Worm (Caenorhabditis elegans): ENCODE results near the gene frpr-16.

DNA sequence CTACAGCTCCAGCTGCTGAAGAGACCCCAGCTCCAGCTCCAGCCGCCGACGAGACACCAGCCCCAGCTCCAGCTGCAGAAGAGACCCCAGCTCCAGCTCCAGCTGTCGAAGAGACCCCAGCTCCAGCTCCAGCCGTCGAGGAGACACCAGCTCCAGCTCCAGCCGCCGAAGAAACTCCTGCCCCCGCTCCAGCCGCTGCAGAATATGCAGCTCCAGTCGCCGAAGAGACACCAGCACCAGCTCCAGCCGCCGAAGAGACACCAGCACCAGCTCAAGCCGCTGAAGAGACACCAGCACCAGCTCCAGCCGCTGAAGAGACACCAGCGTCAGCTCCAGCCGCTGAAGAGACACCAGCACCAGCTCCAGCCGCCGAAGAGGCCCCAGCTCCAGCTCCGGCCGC lies 8.4 kb downstream of the frpr-16 start:
- TF ChIP-seq ama-1 (optimal IDR thresholded peaks at IDR 0.05) (no peak), ceh-9 (tag; optimal IDR thresholded peaks at IDR 0.05) (no peak), fkh-10 (GFP tag; optimal IDR thresholded peaks at IDR 0.05) (no peak), hlh-15 (tag; optimal IDR thresholded peaks at IDR 0.05) (no peak), pqm-1 (tag; optimal IDR thresholded peaks at IDR 0.05) (no peak), nhr-232 (tag; optimal IDR thresholded peaks at IDR 0.05) (no peak), unc-3 (GFP tag; conservative IDR thresholded peaks at IDR 0.05) (no peak), unc-3 (tag; optimal IDR thresholded peaks at IDR 0.05) (no peak), nhr-11 (tag; optimal IDR thresholded peaks at IDR 0.05) (no peak), pha-4 (tag; optimal IDR thresholded peaks at IDR 0.05) (no peak), C38D4.7 (GFP tag; optimal IDR thresholded peaks at IDR 0.05) (no peak), nfya-1 (tag; optimal IDR thresholded peaks at IDR 0.05) (no peak), lin-11 (tag; optimal IDR thresholded peaks at IDR 0.05) (no peak), pha-2 (tag; optimal IDR thresholded peaks at IDR 0.05) (no peak)

Measured in whole organism, late embryonic.